Fruit fly (Drosophila melanogaster): ENCODE results near the gene RnrL.

Gene RnrL

DNA sequence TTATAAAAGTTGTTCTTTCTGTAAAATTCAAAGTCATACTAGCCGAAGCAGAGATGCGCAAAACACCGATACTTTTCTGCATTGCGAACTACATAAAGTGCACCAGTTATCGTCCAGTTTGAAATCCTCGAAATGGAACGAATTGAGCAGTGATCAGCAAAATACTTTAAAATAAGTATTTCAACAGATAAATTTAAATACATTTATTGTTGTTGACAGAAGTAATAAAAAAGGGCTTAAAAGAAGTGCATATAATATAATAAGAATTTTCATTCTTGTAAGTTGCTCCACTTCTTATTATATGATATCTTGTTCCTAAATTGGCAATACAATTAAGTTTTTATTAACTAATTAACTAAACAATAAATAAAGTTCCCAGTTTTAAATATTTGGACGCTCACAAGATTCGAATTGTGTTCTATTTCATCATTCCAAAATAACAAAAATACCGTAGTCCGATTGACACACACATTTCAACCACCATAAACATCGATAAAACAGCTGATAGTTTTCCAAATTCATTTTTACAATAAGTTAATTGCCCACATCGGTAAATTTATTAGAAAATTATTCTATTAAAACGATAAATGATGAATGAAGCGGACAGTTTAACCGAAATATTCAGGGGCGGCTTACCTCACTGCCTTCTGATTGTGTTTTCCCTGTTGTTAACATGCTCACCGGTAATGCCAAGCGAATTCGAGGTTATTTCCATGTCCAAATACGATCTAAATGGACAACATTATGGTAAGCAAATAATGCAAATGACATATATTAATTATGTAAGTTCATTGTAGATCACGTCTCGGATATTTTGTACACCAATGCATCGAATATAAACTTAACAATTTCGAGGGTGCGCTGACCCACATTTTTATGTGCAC, 13.2 kb downstream of the RnrL start, which contains the start of the genes Usp14 and CG4972 (continued):
- TF ChIP-seq Dref (GFP tag; IDR thresholded peaks at IDR 0.05) (peak; percentile 54), CG13287 (GFP tag; IDR thresholded peaks at IDR 0.05; ENCODE audit: partially characterized antibody) (peak; percentile 23; the same call in 1 of the 2 replicates), pho (GFP tag; optimal IDR thresholded peaks at IDR 0.05) (no peak), CG33557 (GFP tag; optimal IDR thresholded peaks at IDR 0.05) (no peak), CoRest (tag; optimal IDR thresholded peaks at IDR 0.05) (peak; percentile 55), CG30020 (tag; optimal IDR thresholded peaks at IDR 0.05) (peak; percentile 99), Sox100B (GFP tag; optimal IDR thresholded peaks at IDR 0.05) (peak; percentile 9), unpg (GFP tag; optimal IDR thresholded peaks at IDR 0.05) (no peak), CG34422 (GFP tag; IDR thresholded peaks at IDR 0.05) (0 out of 3 replicates have a peak, but pooled peaks have one; percentile 15), Atf-2 (GFP tag; optimal IDR thresholded peaks at IDR 0.05) (no peak), CG4730 (GFP tag; IDR thresholded peaks at IDR 0.05) (no peak), Xbp1 (GFP tag; optimal IDR thresholded peaks at IDR 0.05) (peak; percentile 6), CG2712 (tag; optimal IDR thresholded peaks at IDR 0.05) (peak; percentile 33), row (GFP tag; IDR thresholded peaks at IDR 0.05) (peak; percentile 72), Oli (tag; optimal IDR thresholded peaks at IDR 0.05) (no peak), CG1603 (tag; optimal IDR thresholded peaks at IDR 0.05) (peak; percentile 99), CG7372 (GFP tag; IDR thresholded peaks at IDR 0.05) (no peak), Six4 (GFP tag; optimal IDR thresholded peaks at IDR 0.05) (no peak), CG11504 (tag; optimal IDR thresholded peaks at IDR 0.05) (no peak), Xrp1 (GFP tag; IDR thresholded peaks at IDR 0.05) (no peak), MESR4 (GFP tag; optimal IDR thresholded peaks at IDR 0.05) (peak; percentile 75), Sry-δ (GFP tag; optimal IDR thresholded peaks at IDR 0.05) (peak; percentile 79), CG15601 (tag; optimal IDR thresholded peaks at IDR 0.05) (peak; percentile 11), CG18262 (tag; optimal IDR thresholded peaks at IDR 0.05) (peak; percentile 48), Max (GFP tag; optimal IDR thresholded peaks at IDR 0.05) (peak; percentile 24), CG2199 (GFP tag; IDR thresholded peaks at IDR 0.05) (no peak), CG7745 (tag; optimal IDR thresholded peaks at IDR 0.05) (no peak), esg (GFP tag; conservative IDR thresholded peaks at IDR 0.05) (no peak), sens (GFP tag) (peak; percentile 68), CG13296 (GFP tag; optimal IDR thresholded peaks at IDR 0.05) (no peak), dysf (GFP tag; IDR thresholded peaks at IDR 0.05) (no peak), CG14710 (tag; optimal IDR thresholded peaks at IDR 0.05) (peak; percentile 64), NC2β (GFP tag; optimal IDR thresholded peaks at IDR 0.05) (no peak), lov (optimal IDR thresholded peaks at IDR 0.05) (no peak), lov (GFP tag; IDR thresholded peaks at IDR 0.05) (no peak), otp (GFP tag; IDR thresholded peaks at IDR 0.05) (no peak), Ravus (GFP tag; IDR thresholded peaks at IDR 0.05) (no peak), tll (GFP tag; optimal IDR thresholded peaks at IDR 0.05) (peak in 1 of 2 experiments; percentile 3), lola (GFP tag; optimal IDR thresholded peaks at IDR 0.05) (peak in 1 of 3 experiments; percentile 2), CG2120 (GFP tag; optimal IDR thresholded peaks at IDR 0.05) (peak; percentile 29), CG13775 (GFP tag; optimal IDR thresholded peaks at IDR 0.05) (peak; percentile 8), Scr (GFP tag; IDR thresholded peaks at IDR 0.05; ENCODE audit: partially characterized antibody) (peak; percentile 54; the same call in 1 of the 2 replicates), tio (GFP tag; optimal IDR thresholded peaks at IDR 0.05) (peak; percentile 11), gfzf (GFP tag; optimal IDR thresholded peaks at IDR 0.05) (peak; percentile 37), Dll (GFP tag; IDR thresholded peaks at IDR 0.05; ENCODE audit: partially characterized antibody) (peak; percentile 52; the same call in 1 of the 4 replicates), tna (GFP tag; IDR thresholded peaks at IDR 0.05; ENCODE audit: partially characterized antibody) (no peak), Nf-YC (tag; optimal IDR thresholded peaks at IDR 0.05) (no peak), CG10462 (GFP tag; optimal IDR thresholded peaks at IDR 0.05) (no peak)

Data from whole organism, embryonic.